Worm (Caenorhabditis elegans) whole organism, L2 larva: Measurements from ENCODE around the gene lips-11.
"Not testable (repeated sequence)": the region's sequence is repeated elsewhere in the genome, so short reads cannot be mapped to it uniquely, and the experiment has no call there.

Experiments used
- C34F6.9 ChIP-seq: fragments of 150-350 bp; optimal IDR thresholded peaks from 2 replicates; lab custom pipeline; 2014; ENCODE audit warnings: missing biosample characterization, missing genetic modification characterization
- F13H6.1 ChIP-seq: sonication (generic microtip); optimal IDR thresholded peaks from 2 replicates; lab custom pipeline; 2016; ENCODE audit warnings: missing genetic modification characterization, missing compliant biosample characterization
- Y55F3AM.14 ChIP-seq: fragments of 200-800 bp; sonication (Bioruptor generic); optimal IDR thresholded peaks from 2 replicates; lab custom pipeline; 2018; ENCODE audit warnings: mild to moderate bottlenecking, missing genetic modification characterization, missing compliant biosample characterization
- alr-1 ChIP-seq: fragments of 150-350 bp; optimal IDR thresholded peaks from 2 replicates; lab custom pipeline; 2014; ENCODE audit warnings: missing biosample characterization, missing genetic modification characterization
- aly-2 ChIP-seq: fragments of 150-350 bp; optimal IDR thresholded peaks from 2 replicates; lab custom pipeline; 2014; ENCODE audit warnings: missing biosample characterization, missing genetic modification characterization
- ceh-82 ChIP-seq: fragments of 150-350 bp; optimal IDR thresholded peaks from 2 replicates; lab custom pipeline; 2014; ENCODE audit warnings: missing biosample characterization, missing genetic modification characterization
- crh-2 ChIP-seq: sonication (generic microtip); optimal IDR thresholded peaks from 2 replicates; lab custom pipeline; 2017; ENCODE audit warnings: missing biosample characterization, missing genetic modification characterization
- dmd-4 ChIP-seq: sonication (generic microtip); optimal IDR thresholded peaks from 2 replicates; lab custom pipeline; 2017; ENCODE audit warnings: missing biosample characterization, missing genetic modification characterization
- egl-27 ChIP-seq: sonication (generic microtip); optimal IDR thresholded peaks from 3 replicates; lab custom pipeline; 2017; ENCODE audit warnings: missing biosample characterization, missing genetic modification reagents, missing genetic modification characterization
- elt-1 ChIP-seq: fragments of 150-350 bp; optimal IDR thresholded peaks from 2 replicates; lab custom pipeline; 2014; ENCODE audit warnings: missing biosample characterization, missing genetic modification characterization
- gmeb-1 ChIP-seq: fragments of 150-350 bp; optimal IDR thresholded peaks from 2 replicates; lab custom pipeline; 2014; ENCODE audit warnings: missing biosample characterization, missing genetic modification characterization
- lin-11 ChIP-seq: fragments of 150-350 bp; sonication (generic microtip); optimal IDR thresholded peaks from 2 replicates; lab custom pipeline; 2014; ENCODE audit warnings: missing biosample characterization, missing genetic modification characterization, inconsistent platforms, mixed read lengths
- lin-13 ChIP-seq: fragments of 150-350 bp; optimal IDR thresholded peaks from 2 replicates; lab custom pipeline; 2014; ENCODE audit warnings: missing biosample characterization, missing genetic modification reagents, missing genetic modification characterization
- lsy-2 ChIP-seq, 2 experiments: fragments of 150-350 bp in 1 of 2; sonication (generic microtip) in 1 of 2; optimal IDR thresholded peaks; 2 replicates each; lab custom pipeline; 2014 to 2017; ENCODE audit warnings: missing biosample characterization in 2 of 2, missing genetic modification characterization in 2 of 2
- mab-5 ChIP-seq: fragments of 150-350 bp; optimal IDR thresholded peaks from 2 replicates; lab custom pipeline; 2014; ENCODE audit warnings: missing biosample characterization, missing genetic modification characterization
- mbf-1 ChIP-seq: sonication (generic microtip); optimal IDR thresholded peaks from 2 replicates; lab custom pipeline; 2017; ENCODE audit warnings: missing biosample characterization, missing genetic modification characterization
- nhr-10 ChIP-seq: sonication (generic microtip); optimal IDR thresholded peaks from 2 replicates; lab custom pipeline; 2017; ENCODE audit warnings: missing biosample characterization, missing genetic modification characterization
- nhr-11 ChIP-seq: fragments of 150-350 bp; optimal IDR thresholded peaks from 2 replicates; lab custom pipeline; 2014; ENCODE audit warnings: missing biosample characterization, missing genetic modification characterization
- nhr-129 ChIP-seq: fragments of 150-350 bp; optimal IDR thresholded peaks from 2 replicates; lab custom pipeline; 2014; ENCODE audit warnings: missing biosample characterization, missing genetic modification characterization
- nhr-21 ChIP-seq: fragments of 150-350 bp; optimal IDR thresholded peaks from 2 replicates; lab custom pipeline; 2014; ENCODE audit warnings: missing biosample characterization, missing genetic modification characterization
- nhr-23 ChIP-seq: fragments of 150-350 bp; optimal IDR thresholded peaks from 2 replicates; lab custom pipeline; 2014; ENCODE audit warnings: missing biosample characterization, missing genetic modification reagents, missing genetic modification characterization
- nhr-237 ChIP-seq: fragments of 150-350 bp; optimal IDR thresholded peaks from 2 replicates; lab custom pipeline; 2014; ENCODE audit warnings: missing biosample characterization, missing genetic modification characterization
- nhr-25 ChIP-seq: fragments of 150-350 bp; sonication (generic microtip); optimal IDR thresholded peaks from 3 replicates; lab custom pipeline; 2014; ENCODE audit warnings: missing biosample characterization, missing genetic modification characterization
- nhr-6 ChIP-seq: fragments of 150-350 bp; optimal IDR thresholded peaks from 2 replicates; lab custom pipeline; 2014; ENCODE audit warnings: missing biosample characterization, missing genetic modification characterization
- peb-1 ChIP-seq: fragments of 150-350 bp; optimal IDR thresholded peaks from 2 replicates; lab custom pipeline; 2014; ENCODE audit warnings: missing biosample characterization, missing genetic modification characterization
- sem-4 ChIP-seq: fragments of 150-350 bp; optimal IDR thresholded peaks from 2 replicates; lab custom pipeline; 2014; ENCODE audit warnings: missing biosample characterization, missing genetic modification reagents, missing genetic modification characterization
- sma-3 ChIP-seq: sonication (generic microtip); optimal IDR thresholded peaks from 2 replicates; lab custom pipeline; 2016; ENCODE audit warnings: missing genetic modification reagents, missing genetic modification characterization, missing compliant biosample characterization
- sma-9 ChIP-seq, 2 experiments: fragments of 150-350 bp in 1 of 2; sonication (generic microtip) in 1 of 2; optimal IDR thresholded peaks; 2 replicates each; lab custom pipeline; 2014 to 2016; ENCODE audit warnings: missing genetic modification characterization in 2 of 2, mild to moderate bottlenecking in 1 of 2, missing biosample characterization in 1 of 2, missing compliant biosample characterization in 1 of 2, missing genetic modification reagents in 1 of 2, moderate library complexity in 1 of 2
- snpc-4 ChIP-seq: fragments of 150-350 bp; optimal IDR thresholded peaks from 2 replicates; lab custom pipeline; 2014; ENCODE audit warnings: missing biosample characterization, missing genetic modification characterization
- unc-39 ChIP-seq: fragments of 150-350 bp; optimal IDR thresholded peaks from 2 replicates; lab custom pipeline; 2014; ENCODE audit warnings: missing biosample characterization, missing genetic modification characterization
- unc-55 ChIP-seq: fragments of 150-350 bp; sonication (generic microtip); optimal IDR thresholded peaks from 3 replicates; lab custom pipeline; 2014; ENCODE audit warnings: missing biosample characterization, missing genetic modification reagents, missing genetic modification characterization

The lips-11 gene

DNA sequence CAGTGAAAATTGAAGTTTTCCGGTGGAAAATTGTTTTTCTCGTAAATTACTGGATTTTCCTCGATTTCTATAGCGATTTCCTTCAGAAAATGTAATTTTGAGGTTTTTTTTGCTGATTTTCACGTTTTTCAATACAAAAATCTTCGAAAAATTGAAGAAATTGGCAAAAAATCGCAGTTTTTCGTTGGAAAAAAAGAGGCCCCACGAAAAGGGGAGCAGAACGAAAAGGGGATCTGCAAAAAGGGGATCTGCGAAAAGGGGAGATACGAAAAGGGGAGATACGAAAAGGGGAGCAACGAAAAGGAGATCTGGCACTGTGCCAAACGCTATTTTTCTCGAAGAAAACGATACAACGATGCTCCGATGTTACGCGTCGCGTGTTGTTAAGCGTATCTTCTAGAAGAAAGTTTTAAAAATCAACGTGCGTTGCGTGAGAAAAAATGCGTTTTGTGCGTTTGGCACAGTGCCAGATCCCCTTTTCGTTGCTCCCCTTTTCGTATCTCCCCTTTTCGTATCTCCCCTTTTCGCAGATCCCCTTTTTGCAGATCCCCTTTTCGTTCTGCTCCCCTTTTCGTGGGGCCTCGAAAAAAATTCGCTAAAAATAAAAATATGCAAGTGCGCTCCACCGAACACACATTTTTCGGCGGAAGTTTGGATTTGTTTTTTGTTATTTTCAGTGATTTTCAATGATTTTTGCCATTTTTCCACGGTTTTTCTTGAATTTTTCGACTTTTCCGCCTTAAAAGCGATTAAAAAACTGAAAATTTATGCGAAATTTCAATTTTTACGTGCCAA, 23.7 kb upstream of the lips-11 start:
- TF ChIP-seq nhr-21 (tag; lab: Kevin White, UChicago) (peak; percentile 23), unc-55 (GFP tag; lab: Kevin White, UChicago) (peak; percentile 53), lsy-2 (tag; optimal IDR thresholded peaks at IDR 0.05; lab: Kevin White, UChicago) (peak in 1 of 2 experiments; percentile 21), C34F6.9 (tag; lab: Kevin White, UChicago) (peak; percentile 20), lin-13 (peak; percentile 38), sma-9 (GFP tag; optimal IDR thresholded peaks at IDR 0.05; lab: Kevin White, UChicago) (peak; percentile 20), gmeb-1 (tag; lab: Kevin White, UChicago) (peak; percentile 71), F13H6.1 (peak; percentile 60), nhr-129 (tag; lab: Kevin White, UChicago) (peak; percentile 0), sma-3 (GFP tag; lab: Kevin White, UChicago) (peak; percentile 74)
- TF ChIP-seq sma-9 (tag; optimal IDR thresholded peaks at IDR 0.05; lab: Kevin White, UChicago): not testable (repeated sequence)

ce11 chrII:1133295-1133694, 22.5 kb upstream of the lips-11 start:
- no peak for TF ChIP-seq gmeb-1 (tag; lab: Kevin White, UChicago)

DNA sequence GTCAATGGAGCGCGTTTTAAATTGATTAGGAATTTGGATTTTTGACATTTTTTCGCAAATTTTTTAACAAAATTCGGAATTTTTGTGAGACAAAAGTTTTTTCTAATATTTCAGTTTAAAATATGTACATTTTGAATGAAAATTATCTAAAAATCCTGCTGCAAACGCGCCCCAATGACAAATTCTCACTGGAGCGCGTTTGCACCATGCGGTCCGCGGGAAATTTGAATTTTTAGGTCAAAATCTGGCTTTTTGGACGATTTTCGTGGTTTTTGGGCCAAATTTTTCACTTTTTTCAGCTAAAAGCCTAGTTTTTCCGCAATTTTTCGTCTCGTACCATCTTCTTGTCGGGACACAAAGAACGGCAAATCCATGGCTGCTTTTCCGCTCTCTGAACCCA, 21.9 kb upstream of the lips-11 start:
- TF ChIP-seq nhr-25 (tag; lab: Kevin White, UChicago) (no peak), nhr-23 (tag; lab: Kevin White, UChicago) (no peak), mab-5 (no peak), nhr-21 (tag; lab: Kevin White, UChicago) (no peak), unc-55 (GFP tag; lab: Kevin White, UChicago) (no peak), lsy-2 (tag; optimal IDR thresholded peaks at IDR 0.05; lab: Kevin White, UChicago) (no peak), nhr-6 (no peak), aly-2 (no peak), lin-11 (no peak), gmeb-1 (tag; lab: Kevin White, UChicago) (no peak), egl-27 (no peak), sem-4 (no peak), peb-1 (tag; lab: Kevin White, UChicago) (no peak), nhr-129 (tag; lab: Kevin White, UChicago) (no peak), unc-39 (tag; lab: Kevin White, UChicago) (no peak), elt-1 (no peak), ceh-82 (no peak), nhr-237 (tag; lab: Kevin White, UChicago) (no peak)

DNA sequence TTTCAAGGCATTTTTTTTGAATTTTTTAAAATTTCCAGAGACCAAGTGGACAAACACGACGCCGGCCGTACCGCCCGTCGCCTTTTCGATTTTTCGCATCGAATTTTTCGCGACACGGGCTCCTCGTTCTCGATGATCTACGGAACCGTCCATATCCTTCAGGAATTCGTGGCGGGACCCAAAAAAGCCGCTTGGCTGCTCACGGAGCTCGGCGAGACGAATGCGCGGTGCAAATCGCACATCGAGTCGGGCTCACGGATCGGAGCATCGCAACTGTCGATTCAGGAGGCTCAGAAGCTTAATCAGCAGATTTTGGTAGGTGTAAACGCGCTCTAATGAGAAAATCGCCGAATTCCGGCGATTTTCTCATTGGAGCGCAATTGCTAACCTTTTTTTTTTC, 21.0 kb upstream of the lips-11 start:
- TF ChIP-seq nhr-129 (tag; lab: Kevin White, UChicago): no peak
- TF ChIP-seq dmd-4 (tag; lab: Kevin White, UChicago): no peak
- TF ChIP-seq lsy-2 (tag; optimal IDR thresholded peaks at IDR 0.05; lab: Kevin White, UChicago): no peak

DNA sequence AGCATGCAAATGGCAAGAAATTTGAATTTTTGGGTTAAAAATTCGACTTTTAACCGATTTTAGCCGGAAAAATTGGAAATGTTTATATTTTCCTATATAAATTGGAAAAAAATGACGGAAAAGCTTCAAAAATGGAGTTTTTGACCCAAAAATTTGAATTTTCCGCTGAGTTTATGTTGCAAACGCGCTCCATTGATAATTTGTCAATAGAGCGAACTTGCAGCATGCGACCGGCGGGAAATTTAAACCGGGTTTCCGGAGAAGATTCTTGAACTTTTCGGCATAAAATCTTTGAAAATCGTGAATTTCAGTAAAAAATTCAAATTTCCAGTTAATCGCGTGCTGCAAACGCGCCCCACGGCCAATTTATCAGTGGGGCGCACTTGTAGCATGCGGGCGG, 20.6 kb upstream of the lips-11 start:
- TF ChIP-seq lin-11 (no peak), alr-1 (tag; lab: Kevin White, UChicago) (no peak)

DNA sequence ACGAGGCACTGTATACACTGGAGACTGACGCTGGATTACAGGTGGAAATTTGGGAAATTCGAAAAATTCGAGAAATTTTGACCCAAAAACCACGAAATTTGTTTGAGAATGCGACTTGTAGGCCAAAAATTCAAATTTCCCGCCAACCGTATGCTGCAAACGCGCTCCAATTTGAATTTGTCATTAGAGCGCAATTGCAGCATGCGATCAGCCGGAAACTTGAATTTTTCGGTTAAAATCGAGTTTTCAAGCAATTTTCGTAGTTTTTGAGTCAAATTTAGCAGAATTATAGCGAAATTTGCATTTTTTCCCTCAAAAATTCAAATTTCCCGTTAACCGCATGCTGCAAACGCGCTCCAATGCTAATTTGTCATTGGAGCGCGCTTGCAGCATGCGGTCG, 19.4 kb upstream of the lips-11 start:
- TF ChIP-seq unc-55 (GFP tag; lab: Kevin White, UChicago) (no peak), nhr-10 (tag; lab: Kevin White, UChicago) (no peak), mbf-1 (tag; lab: Kevin White, UChicago) (no peak), nhr-11 (tag; lab: Kevin White, UChicago) (no peak), nhr-129 (tag; lab: Kevin White, UChicago) (no peak), Y55F3AM.14 (GFP tag; lab: Kevin White, UChicago) (no peak), crh-2 (tag; lab: Kevin White, UChicago) (no peak), C34F6.9 (tag; lab: Kevin White, UChicago) (no peak), snpc-4 (tag; lab: Kevin White, UChicago) (no peak), egl-27 (no peak)
